Worm (Caenorhabditis elegans) whole organism, late embryonic: Measurements from ENCODE around the gene cwp-4.

Source experiments
- ceh-31 ChIP-seq: sonication (generic microtip); optimal IDR thresholded peaks from 2 replicates; lab custom pipeline; 2016; ENCODE audit warnings: missing genetic modification characterization, missing compliant biosample characterization
- fkh-10 ChIP-seq: fragments of 150-350 bp; optimal IDR thresholded peaks from 2 replicates; lab custom pipeline; 2014; ENCODE audit warnings: missing biosample characterization, missing genetic modification reagents, missing genetic modification characterization
- hlh-6 ChIP-seq: sonication (generic microtip); optimal IDR thresholded peaks from 2 replicates; lab custom pipeline; 2016; ENCODE audit warnings: missing genotype, missing genetic modification characterization, missing compliant biosample characterization
- lim-6 ChIP-seq: sonication (generic microtip); optimal IDR thresholded peaks from 2 replicates; lab custom pipeline; 2016; ENCODE audit warnings: missing genetic modification characterization, missing compliant biosample characterization
- pha-4 ChIP-seq: fragments of 150-350 bp; optimal IDR thresholded peaks from 2 replicates; lab custom pipeline; 2018; ENCODE audit warnings: missing biosample characterization, missing genetic modification reagents, missing genetic modification characterization
- pqm-1 ChIP-seq: sonication (generic microtip); optimal IDR thresholded peaks from 2 replicates; lab custom pipeline; 2016; ENCODE audit warnings: missing genetic modification characterization, missing compliant biosample characterization
- sdc-2 ChIP-seq: sonication (generic microtip); optimal IDR thresholded peaks from 2 replicates; lab custom pipeline; 2016; ENCODE audit warnings: missing genotype, missing genetic modification characterization, missing compliant biosample characterization
- unc-3 ChIP-seq, 2 experiments: fragments of 200-800 bp in 1 of 2; sonication (Bioruptor generic) in 1 of 2; sonication (generic microtip) in 1 of 2; conservative IDR thresholded peaks in 1 of 2; optimal IDR thresholded peaks in 1 of 2; 2 replicates each; pipeline versions ENCODE4 v1.3.6 to Lab custom; 2016 to 2022; ENCODE audit warnings: missing compliant biosample characterization in 2 of 2, missing genetic modification characterization in 2 of 2, missing genetic modification reagents in 1 of 2
- unc-42 ChIP-seq: sonication (generic microtip); optimal IDR thresholded peaks from 2 replicates; lab custom pipeline; 2016; ENCODE audit warnings: missing genotype, missing genetic modification characterization, missing compliant biosample characterization

ce11 chrV:5030715-5031114 lies 22.7 kb upstream of the cwp-4 start, which contains the start of gene swt-7:
- TF ChIP-seq ceh-31 (tag; lab: Kevin White, UChicago) (no peak), fkh-10 (no peak), pha-4 (tag; lab: Kevin White, UChicago) (no peak), pqm-1 (tag; lab: Kevin White, UChicago) (no peak), unc-42 (tag; lab: Kevin White, UChicago) (no peak), unc-3 (GFP tag; conservative IDR thresholded peaks at IDR 0.05; lab: Robert Waterston, UW) (no peak), unc-3 (tag; optimal IDR thresholded peaks at IDR 0.05; lab: Kevin White, UChicago) (no peak), hlh-6 (tag; lab: Kevin White, UChicago) (no peak), lim-6 (no peak), sdc-2 (no peak)
